Worm (Caenorhabditis elegans): Measurements from ENCODE around the gene wdr-54.
A peak's percentile ranks its signal among the peaks of the same experiment; 100 is the strongest.

The wdr-54 gene

DNA sequence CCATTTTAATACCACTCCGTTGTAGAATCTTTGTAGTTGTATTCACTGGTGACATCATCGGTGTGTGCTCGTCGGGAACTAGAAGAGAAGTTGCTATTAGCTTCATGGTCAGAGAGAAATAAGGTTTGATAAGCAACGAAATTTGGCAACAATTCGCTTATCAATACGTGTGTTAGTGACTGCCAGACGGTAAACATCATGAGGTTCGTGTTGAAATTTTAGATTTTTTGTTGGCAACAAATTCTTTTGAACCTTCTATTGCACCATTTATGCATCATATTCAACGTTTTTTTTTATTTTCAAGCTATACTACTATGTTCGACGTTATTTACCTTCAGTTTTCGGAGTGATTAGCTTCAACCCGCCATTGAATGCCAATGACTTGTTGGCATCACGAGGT lies 5.0 kb upstream of the wdr-54 start:
- TF ChIP-seq ets-7 (tag; optimal IDR thresholded peaks at IDR 0.05) (no peak), hmbx-1 (tag; optimal IDR thresholded peaks at IDR 0.05) (no peak), ceh-36 (tag; optimal IDR thresholded peaks at IDR 0.05) (no peak), scrt-1 (GFP tag; IDR thresholded peaks at IDR 0.05) (no peak), tra-4 (tag; optimal IDR thresholded peaks at IDR 0.05) (no peak), aly-1 (tag; optimal IDR thresholded peaks at IDR 0.05) (no peak), hnd-1 (tag; optimal IDR thresholded peaks at IDR 0.05) (no peak), hmg-4 (GFP tag; optimal IDR thresholded peaks at IDR 0.05) (no peak), tbx-37 (GFP tag; conservative IDR thresholded peaks at IDR 0.05) (no peak), flt-1 (GFP tag; IDR thresholded peaks at IDR 0.05) (no peak), tbx-11 (GFP tag; IDR thresholded peaks at IDR 0.05) (no peak), ceh-13 (GFP tag; optimal IDR thresholded peaks at IDR 0.05) (no peak), ama-1 (optimal IDR thresholded peaks at IDR 0.05) (no peak)

DNA sequence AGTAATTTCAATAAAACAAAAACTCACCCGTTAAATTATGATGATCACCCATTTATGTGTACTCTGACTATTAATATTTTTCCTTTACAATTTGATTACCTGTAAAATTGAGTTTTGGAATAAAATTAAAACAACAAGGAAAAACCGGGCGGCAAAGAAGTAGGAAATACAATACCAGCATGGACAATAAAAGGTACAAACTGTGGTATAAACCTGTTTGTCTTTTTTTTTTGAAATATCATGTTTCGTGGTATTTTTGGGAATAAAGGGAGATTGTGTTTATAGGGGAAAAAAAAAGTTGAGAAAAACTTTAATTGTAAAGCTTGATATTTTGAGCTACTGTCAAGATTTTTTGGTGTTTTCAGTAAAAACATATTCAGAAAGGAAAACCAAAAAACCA lies 3.3 kb upstream of the wdr-54 start, which contains the start of gene daf-3:
daf-3 (minus strand) TSS at position 101 of the 400 bp plus-strand sequence.
- TF ChIP-seq tbx-37 (GFP tag; conservative IDR thresholded peaks at IDR 0.05), result no peak
- no peak for TF ChIP-seq F13C5.2 (tag; optimal IDR thresholded peaks at IDR 0.05)
- no peak for TF ChIP-seq aly-1 (tag; optimal IDR thresholded peaks at IDR 0.05)
- no peak for TF ChIP-seq ets-7 (tag; optimal IDR thresholded peaks at IDR 0.05)
- no peak for TF ChIP-seq ceh-13 (GFP tag; optimal IDR thresholded peaks at IDR 0.05)
- no peak for TF ChIP-seq hmg-4 (GFP tag; optimal IDR thresholded peaks at IDR 0.05)
- TF ChIP-seq ceh-36 (tag; optimal IDR thresholded peaks at IDR 0.05), result no peak
- no peak for TF ChIP-seq tbx-11 (GFP tag; IDR thresholded peaks at IDR 0.05)
- no peak for TF ChIP-seq scrt-1 (GFP tag; IDR thresholded peaks at IDR 0.05)
- TF ChIP-seq ama-1 (optimal IDR thresholded peaks at IDR 0.05), result no peak
- TF ChIP-seq flt-1 (GFP tag; IDR thresholded peaks at IDR 0.05), result no peak
- TF ChIP-seq B0310.2 (tag; optimal IDR thresholded peaks at IDR 0.05), result no peak
- no peak for TF ChIP-seq sea-1 (GFP tag; conservative IDR thresholded peaks at IDR 0.05)
- TF ChIP-seq tra-4 (tag; optimal IDR thresholded peaks at IDR 0.05), result no peak

DNA sequence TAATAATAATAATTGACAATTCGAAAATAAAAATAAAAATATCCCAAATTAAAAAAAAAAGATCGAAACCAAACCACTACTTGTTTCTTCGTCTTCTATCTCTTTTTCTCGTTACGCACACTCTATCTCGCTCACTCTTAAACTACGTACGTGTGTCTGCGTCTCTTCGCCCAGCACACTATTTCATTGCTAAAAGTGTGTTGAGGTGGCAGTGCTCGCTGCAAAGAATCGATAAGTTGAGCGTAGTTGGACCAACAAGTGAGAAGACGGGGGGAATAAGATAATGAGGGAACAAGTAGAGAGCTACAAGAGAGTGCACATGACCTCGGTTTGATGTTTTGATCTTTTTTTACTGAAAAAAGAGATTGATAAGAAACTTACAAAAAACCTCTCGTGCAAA lies 2.8 kb upstream of the wdr-54 start:
- no peak for TF ChIP-seq F13C5.2 (tag; optimal IDR thresholded peaks at IDR 0.05)
- TF ChIP-seq flt-1 (GFP tag; IDR thresholded peaks at IDR 0.05), result no peak
- no peak for TF ChIP-seq hnd-1 (tag; optimal IDR thresholded peaks at IDR 0.05)
- no peak for TF ChIP-seq B0310.2 (tag; optimal IDR thresholded peaks at IDR 0.05)
- no peak for TF ChIP-seq hmbx-1 (tag; optimal IDR thresholded peaks at IDR 0.05)
- no peak for TF ChIP-seq sea-1 (GFP tag; conservative IDR thresholded peaks at IDR 0.05)

DNA sequence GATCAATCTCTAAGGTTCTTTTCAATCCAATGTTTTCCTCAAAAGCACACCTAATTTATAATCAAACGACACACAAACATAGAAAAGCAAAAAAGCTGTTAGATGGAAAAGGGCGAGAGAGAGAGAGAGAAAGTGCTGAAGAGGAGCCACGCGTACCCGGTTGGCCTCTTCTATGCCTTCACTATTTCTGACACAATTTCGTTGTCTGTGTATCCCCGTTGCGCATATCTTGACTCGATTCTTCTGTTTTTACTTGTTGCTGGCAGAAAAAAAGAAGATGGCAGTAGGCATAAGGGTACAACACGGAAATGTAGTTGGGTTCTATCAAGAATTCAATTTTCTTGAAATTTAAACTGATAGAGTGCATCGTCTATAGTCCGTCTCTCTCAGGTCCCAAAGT lies 1.2 kb upstream of the wdr-54 start:
- no peak for TF ChIP-seq aly-1 (tag; optimal IDR thresholded peaks at IDR 0.05)
- TF ChIP-seq hmg-4 (GFP tag; optimal IDR thresholded peaks at IDR 0.05), result peak; percentile 53
- TF ChIP-seq tbx-11 (GFP tag; IDR thresholded peaks at IDR 0.05), result no peak
- peak; percentile 54 for TF ChIP-seq F13C5.2 (tag; optimal IDR thresholded peaks at IDR 0.05)

DNA sequence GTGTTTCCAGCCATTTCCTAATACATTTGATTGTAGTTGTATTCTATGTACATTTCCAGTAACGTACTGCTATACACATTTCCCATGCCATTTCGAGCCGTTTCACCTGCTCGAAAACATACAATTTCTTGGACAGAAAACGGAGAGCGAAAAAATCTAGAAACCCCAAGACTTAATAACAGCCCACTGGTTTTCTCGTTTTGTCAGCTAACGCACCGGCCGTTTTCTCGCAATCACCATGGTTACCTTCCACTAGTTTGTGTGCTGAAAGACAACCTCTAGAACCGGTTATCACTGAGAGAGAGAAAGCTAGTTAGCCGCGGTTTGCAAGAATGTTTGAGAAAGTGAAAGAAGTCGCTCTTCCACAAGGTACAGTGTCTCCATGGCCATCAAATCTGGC lies 1.5 kb downstream of the wdr-54 start:
- TF ChIP-seq hmg-4 (GFP tag; optimal IDR thresholded peaks at IDR 0.05) (no peak), F13C5.2 (tag; optimal IDR thresholded peaks at IDR 0.05) (no peak), tbx-37 (GFP tag; conservative IDR thresholded peaks at IDR 0.05) (no peak), pes-1 (GFP tag; IDR thresholded peaks at IDR 0.05) (no peak), scrt-1 (GFP tag; IDR thresholded peaks at IDR 0.05) (no peak), ceh-13 (GFP tag; optimal IDR thresholded peaks at IDR 0.05) (no peak), ceh-36 (tag; optimal IDR thresholded peaks at IDR 0.05) (no peak), sea-1 (GFP tag; conservative IDR thresholded peaks at IDR 0.05) (no peak), B0310.2 (tag; optimal IDR thresholded peaks at IDR 0.05) (no peak), ama-1 (optimal IDR thresholded peaks at IDR 0.05) (no peak), ets-7 (tag; optimal IDR thresholded peaks at IDR 0.05) (no peak), hnd-1 (tag; optimal IDR thresholded peaks at IDR 0.05) (no peak), tra-4 (tag; optimal IDR thresholded peaks at IDR 0.05) (no peak), aly-1 (tag; optimal IDR thresholded peaks at IDR 0.05) (no peak)

DNA sequence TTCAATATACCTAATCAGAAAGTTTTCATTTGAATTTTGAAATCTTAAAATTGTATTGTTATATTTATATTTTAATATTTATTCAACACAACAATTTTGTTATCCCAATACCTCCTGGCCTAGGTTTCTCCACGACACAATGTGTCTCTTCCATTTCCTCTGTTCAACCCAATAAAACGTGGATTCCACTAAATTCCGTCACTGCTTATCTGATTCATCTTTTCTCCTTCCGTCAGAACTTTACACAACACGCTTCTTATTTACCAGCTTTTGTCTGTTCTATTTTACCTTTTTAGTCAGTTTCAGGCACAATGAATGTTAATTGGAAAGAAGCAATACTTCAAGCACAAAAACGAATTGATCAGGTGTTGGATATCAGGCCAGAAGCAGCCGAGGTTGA lies 5.8 kb downstream of the wdr-54 start, which contains the start of gene F39H12.1:
F39H12.1 (plus strand) TSS at position 301 of the 400 bp plus-strand sequence.
- no peak for TF ChIP-seq hmg-4 (GFP tag; optimal IDR thresholded peaks at IDR 0.05)
- TF ChIP-seq aly-1 (tag; optimal IDR thresholded peaks at IDR 0.05), result no peak
- TF ChIP-seq tra-4 (tag; optimal IDR thresholded peaks at IDR 0.05), result no peak
- TF ChIP-seq F13C5.2 (tag; optimal IDR thresholded peaks at IDR 0.05), result no peak
- no peak for TF ChIP-seq hnd-1 (tag; optimal IDR thresholded peaks at IDR 0.05)
- no peak for TF ChIP-seq scrt-1 (GFP tag; IDR thresholded peaks at IDR 0.05)
- TF ChIP-seq B0310.2 (tag; optimal IDR thresholded peaks at IDR 0.05), result no peak
- TF ChIP-seq tbx-37 (GFP tag; conservative IDR thresholded peaks at IDR 0.05), result no peak

DNA sequence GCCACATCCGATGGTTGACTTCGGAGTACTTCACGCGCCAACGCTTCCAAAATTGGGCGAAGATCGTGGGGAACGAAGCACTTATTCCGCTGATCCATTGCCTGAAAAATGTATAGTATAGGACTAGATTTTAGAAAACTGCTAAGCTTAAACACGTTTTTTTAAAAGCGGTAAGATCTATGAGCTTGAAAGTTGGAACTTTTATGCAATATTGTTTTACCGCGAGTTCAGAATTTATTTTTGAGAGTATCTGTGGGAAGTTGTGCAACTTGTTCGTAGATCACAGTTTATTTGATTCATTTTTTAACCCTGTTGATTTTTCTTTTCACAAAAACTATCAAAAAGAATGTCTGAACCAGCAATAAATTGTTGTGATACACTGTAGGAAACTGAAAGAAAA lies 12.7 kb downstream of the wdr-54 start, which contains the start of gene F39H12.3:
F39H12.3 (minus strand) TSS at position 101 of the 400 bp plus-strand sequence.
- no peak for TF ChIP-seq F13C5.2 (tag; optimal IDR thresholded peaks at IDR 0.05)
- TF ChIP-seq hmbx-1 (tag; optimal IDR thresholded peaks at IDR 0.05), result no peak
- TF ChIP-seq tra-4 (tag; optimal IDR thresholded peaks at IDR 0.05), result no peak
- no peak for TF ChIP-seq ets-7 (tag; optimal IDR thresholded peaks at IDR 0.05)
- TF ChIP-seq pes-1 (GFP tag; IDR thresholded peaks at IDR 0.05), result no peak
- no peak for TF ChIP-seq ceh-36 (tag; optimal IDR thresholded peaks at IDR 0.05)
- no peak for TF ChIP-seq aly-1 (tag; optimal IDR thresholded peaks at IDR 0.05)
- no peak for TF ChIP-seq sea-1 (GFP tag; conservative IDR thresholded peaks at IDR 0.05)
- TF ChIP-seq tbx-11 (GFP tag; IDR thresholded peaks at IDR 0.05), result no peak
- no peak for TF ChIP-seq tbx-37 (GFP tag; conservative IDR thresholded peaks at IDR 0.05)

DNA sequence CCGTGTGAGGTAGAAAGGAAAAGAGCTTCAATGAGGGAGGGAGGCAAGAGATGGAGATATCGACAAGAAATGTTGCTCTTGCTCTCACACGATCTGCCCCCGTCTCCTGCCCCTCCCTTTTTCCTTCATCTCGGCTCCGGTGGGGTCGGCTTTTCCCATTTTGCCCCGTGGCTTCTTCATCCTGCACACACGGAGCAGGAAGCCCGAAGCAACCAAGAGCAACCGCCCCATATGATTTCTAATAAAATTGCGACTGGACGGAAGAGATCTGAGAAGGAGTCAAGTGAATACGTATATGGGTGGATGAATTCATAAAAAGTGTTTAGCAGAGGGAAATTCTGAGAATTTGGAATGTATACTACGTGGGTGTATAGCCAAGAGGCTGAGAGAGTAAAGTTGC lies 15.9 kb downstream of the wdr-54 start:
- no peak for TF ChIP-seq tbx-37 (GFP tag; conservative IDR thresholded peaks at IDR 0.05)
- TF ChIP-seq ceh-36 (tag; optimal IDR thresholded peaks at IDR 0.05), result no peak
- TF ChIP-seq hnd-1 (tag; optimal IDR thresholded peaks at IDR 0.05), result no peak
- TF ChIP-seq pes-1 (GFP tag; IDR thresholded peaks at IDR 0.05), result no peak
